Fruit fly (Drosophila melanogaster): ENCODE data around the gene inaF-C.

The inaF-C gene

dm6 chrX:11731665-11732064, at the start of gene inaF-C:
Gene inaF-C, minus strand, starts transcription at chrX:11731765.
- TF ChIP-seq pho (GFP tag; optimal IDR thresholded peaks at IDR 0.05) (no peak), corto (GFP tag; optimal IDR thresholded peaks at IDR 0.05) (no peak), CG13123 (GFP tag; optimal IDR thresholded peaks at IDR 0.05) (no peak), CG16863 (GFP tag; optimal IDR thresholded peaks at IDR 0.05) (no peak), Dfd (GFP tag; optimal IDR thresholded peaks at IDR 0.05) (no peak), p53 (GFP tag; optimal IDR thresholded peaks at IDR 0.05) (no peak)

dm6 chrX:11778734-11779220, 47.2 kb upstream of the inaF-C start, which contains the start of gene dy:
Gene dy, minus strand, starts transcription at chrX:11778784.
- peak; percentile 61 for TF ChIP-seq Ets65A (GFP tag)
- TF ChIP-seq schlank (tag; optimal IDR thresholded peaks at IDR 0.05): no peak
- no peak for TF ChIP-seq Hsf (GFP tag; optimal IDR thresholded peaks at IDR 0.05)
- TF ChIP-seq Meics (GFP tag; optimal IDR thresholded peaks at IDR 0.05): no peak
- TF ChIP-seq CG17186 (GFP tag; optimal IDR thresholded peaks at IDR 0.05): no peak
- no peak for TF ChIP-seq z (GFP tag; IDR thresholded peaks at IDR 0.05)

dm6 chrX:11775987-11776587, 44.5 kb upstream of the inaF-C start:
- TF ChIP-seq CG8290 (GFP tag; optimal IDR thresholded peaks at IDR 0.05): peak; percentile 23
- peak in 1 of 2 experiments; percentile 18 for TF ChIP-seq CG8290 (tag; optimal IDR thresholded peaks at IDR 0.05)
- no peak for TF ChIP-seq slbo (GFP tag; IDR thresholded peaks at IDR 0.05)
- no peak for TF ChIP-seq zen2 (GFP tag; IDR thresholded peaks at IDR 0.05; ENCODE audit: partially characterized antibody)
- TF ChIP-seq nom (GFP tag; optimal IDR thresholded peaks at IDR 0.05): peak; percentile 92
- peak; percentile 67 to 91 for TF ChIP-seq bsh (GFP tag; optimal IDR thresholded peaks at IDR 0.05)
- TF ChIP-seq CG12659 (GFP tag; optimal IDR thresholded peaks at IDR 0.05): peak; percentile 29
- TF ChIP-seq HmgD (GFP tag; optimal IDR thresholded peaks at IDR 0.05): no peak
- TF ChIP-seq Optix (GFP tag; IDR thresholded peaks at IDR 0.05): peak; percentile 56; the same call in 1 of the 3 replicates
- TF ChIP-seq vvl (GFP tag; IDR thresholded peaks at IDR 0.05): peak; percentile 58; the same call in 1 of the 2 replicates
- peak; percentile 36 for TF ChIP-seq ind (GFP tag; optimal IDR thresholded peaks at IDR 0.05)
- peak; percentile 55 for TF ChIP-seq bcd (GFP tag; optimal IDR thresholded peaks at IDR 0.05)
- TF ChIP-seq Pdp1 (GFP tag; optimal IDR thresholded peaks at IDR 0.05): peak in 1 of 2 experiments; percentile 48
- TF ChIP-seq CG8765 (GFP tag; IDR thresholded peaks at IDR 0.05): peak; percentile 60; the same call in 1 of the 2 replicates
- peak in 1 of 3 experiments; percentile 76 for TF ChIP-seq lola (GFP tag; optimal IDR thresholded peaks at IDR 0.05)
- TF ChIP-seq CG7786 (GFP tag; optimal IDR thresholded peaks at IDR 0.05): peak; percentile 6
- TF ChIP-seq HmgZ (tag; optimal IDR thresholded peaks at IDR 0.05): no peak
- TF ChIP-seq Rx (GFP tag; IDR thresholded peaks at IDR 0.05): no peak
- TF ChIP-seq Oli (tag; optimal IDR thresholded peaks at IDR 0.05): peak; percentile 53
- no peak for TF ChIP-seq CHES-1-like (GFP tag; optimal IDR thresholded peaks at IDR 0.05)
- peak; percentile 47 for TF ChIP-seq esg (GFP tag; conservative IDR thresholded peaks at IDR 0.05)
- peak; percentile 68 for TF ChIP-seq CG10267 (tag; optimal IDR thresholded peaks at IDR 0.05)
- TF ChIP-seq sens-2 (GFP tag; IDR thresholded peaks at IDR 0.05): no peak
- TF ChIP-seq pfk (GFP tag; optimal IDR thresholded peaks at IDR 0.05): peak; percentile 97
- TF ChIP-seq bab2 (GFP tag; optimal IDR thresholded peaks at IDR 0.05): peak; percentile 9
- TF ChIP-seq sob (GFP tag; IDR thresholded peaks at IDR 0.05): peak; percentile 45; the same call in 1 of the 2 replicates
- peak; percentile 7 for TF ChIP-seq CG30020 (tag; optimal IDR thresholded peaks at IDR 0.05)
- TF ChIP-seq CG3407 (GFP tag; optimal IDR thresholded peaks at IDR 0.05): peak; percentile 43
- 0 out of 3 replicates have a peak, but pooled peaks have one; percentile 33 for TF ChIP-seq otp (GFP tag; IDR thresholded peaks at IDR 0.05)
- peak; percentile 32 for TF ChIP-seq Xbp1 (GFP tag; optimal IDR thresholded peaks at IDR 0.05)
- no peak for TF ChIP-seq prd (optimal IDR thresholded peaks at IDR 0.05)
- TF ChIP-seq prd (GFP tag; IDR thresholded peaks at IDR 0.05): peak; percentile 73; the same call in 2 of the 3 replicates
- no peak for TF ChIP-seq Sry-β (GFP tag; optimal IDR thresholded peaks at IDR 0.05)
- peak; percentile 73 for TF ChIP-seq zfh1 (GFP tag; IDR thresholded peaks at IDR 0.05)
- peak; percentile 1 for TF ChIP-seq mam (GFP tag; optimal IDR thresholded peaks at IDR 0.05)
